Worm (Caenorhabditis elegans) whole organism, L4 larva: ENCODE results near the gene C35A5.8.

Source experiments
- F26F4.8 ChIP-seq: fragments of 200-800 bp; sonication (Bioruptor generic); conservative IDR thresholded peaks from 2 replicates; pipeline ENCODE4 v1.3.6; 2022; ENCODE audit warnings: missing genetic modification characterization, missing compliant biosample characterization
- Y48G9A.11 ChIP-seq: fragments of 200-800 bp; sonication (Bioruptor generic); IDR thresholded peaks from 2 replicates; pipeline ENCODE4 v1.3.6; 2022; ENCODE audit warnings: missing genetic modification reagents, missing genetic modification characterization, missing compliant biosample characterization
- Y5F2A.4 ChIP-seq: fragments of 200-800 bp; sonication (Bioruptor generic); optimal IDR thresholded peaks from 2 replicates; lab custom pipeline; 2018; ENCODE audit warnings: mild to moderate bottlenecking, missing genetic modification characterization, missing compliant biosample characterization
- Y75B8A.6 ChIP-seq: fragments of 200-800 bp; sonication (Bioruptor generic); IDR thresholded peaks from 2 replicates; pipeline ENCODE4 v1.3.6; 2022; ENCODE audit warnings: missing genetic modification reagents, missing genetic modification characterization, missing compliant biosample characterization
- aha-1 ChIP-seq: fragments of 150-350 bp; peaks from one replicate; lab custom pipeline; 2014; ENCODE audit warnings: missing biosample characterization, missing genetic modification characterization
- arid-1 ChIP-seq: fragments of 200-800 bp; sonication (Bioruptor generic); conservative IDR thresholded peaks from 2 replicates; pipeline ENCODE4 v1.3.6; 2022; ENCODE audit warnings: missing genetic modification reagents, missing genetic modification characterization, missing compliant biosample characterization
- ceh-62 ChIP-seq: sonication (generic microtip); optimal IDR thresholded peaks from 2 replicates; lab custom pipeline; 2017; ENCODE audit warnings: missing biosample characterization, missing genetic modification characterization
- ceh-82 ChIP-seq: sonication (generic microtip); optimal IDR thresholded peaks from 2 replicates; lab custom pipeline; 2017; ENCODE audit warnings: missing biosample characterization, missing genetic modification characterization
- ces-1 ChIP-seq: fragments of 150-350 bp; sonication (generic microtip); optimal IDR thresholded peaks from 4 replicates; lab custom pipeline; 2014; ENCODE audit warnings: missing biosample characterization, missing genetic modification reagents, missing genetic modification characterization
- cey-2 ChIP-seq: sonication (generic microtip); optimal IDR thresholded peaks from 3 replicates; lab custom pipeline; 2017; ENCODE audit warnings: missing genetic modification characterization, mild to moderate bottlenecking, missing compliant biosample characterization, antibody characterized with exemption, borderline replicate concordance; ENCODE audit not compliant: insufficient read depth
- dmd-6 ChIP-seq: fragments of 200-800 bp; sonication (Bioruptor generic); IDR thresholded peaks from 2 replicates; pipeline ENCODE4 v1.3.6; 2022; ENCODE audit warnings: missing genetic modification reagents, missing genetic modification characterization, missing compliant biosample characterization
- dmd-8 ChIP-seq: fragments of 200-800 bp; sonication (Bioruptor generic); IDR thresholded peaks from 2 replicates; pipeline ENCODE4 v1.3.6; 2022; ENCODE audit warnings: missing genetic modification characterization, missing compliant biosample characterization
- fos-1 ChIP-seq: fragments of 150-350 bp; optimal IDR thresholded peaks from 2 replicates; lab custom pipeline; 2014; ENCODE audit warnings: missing biosample characterization, missing genetic modification characterization
- hlh-11 ChIP-seq: fragments of 200-800 bp; sonication (Bioruptor generic); optimal IDR thresholded peaks from 2 replicates; lab custom pipeline; 2018; ENCODE audit warnings: mild to moderate bottlenecking, missing genetic modification characterization, missing compliant biosample characterization
- hlh-30 ChIP-seq: sonication (generic microtip); optimal IDR thresholded peaks from 2 replicates; lab custom pipeline; 2017; ENCODE audit warnings: antibody characterized with exemption, mild to moderate bottlenecking, missing genetic modification characterization, missing compliant biosample characterization; ENCODE audit not compliant: insufficient read depth
- jun-1 ChIP-seq: fragments of 150-350 bp; optimal IDR thresholded peaks from 2 replicates; lab custom pipeline; 2014; ENCODE audit warnings: missing biosample characterization, missing genetic modification reagents, missing genetic modification characterization
- lin-1 ChIP-seq: fragments of 200-800 bp; sonication (Bioruptor generic); IDR thresholded peaks from 2 replicates; pipeline ENCODE4 v1.3.6; 2022; ENCODE audit warnings: missing genetic modification reagents, missing genetic modification characterization, missing compliant biosample characterization
- lin-13 ChIP-seq: fragments of 150-350 bp; optimal IDR thresholded peaks from 2 replicates; lab custom pipeline; 2014; ENCODE audit warnings: missing biosample characterization, missing genetic modification reagents, missing genetic modification characterization
- lin-15B ChIP-seq: fragments of 150-350 bp; sonication (generic microtip); optimal IDR thresholded peaks from 3 replicates; lab custom pipeline; 2014; ENCODE audit warnings: missing biosample characterization, missing genetic modification characterization
- lin-29 ChIP-seq: fragments of 200-800 bp; sonication (Bioruptor generic); IDR thresholded peaks from 2 replicates; pipeline ENCODE4 v1.3.6; 2022; ENCODE audit warnings: missing genetic modification reagents, missing genetic modification characterization, missing compliant biosample characterization
- lir-3 ChIP-seq: sonication (generic microtip); optimal IDR thresholded peaks from 2 replicates; lab custom pipeline; 2016; ENCODE audit warnings: mild to moderate bottlenecking, missing genetic modification characterization, missing compliant biosample characterization
- lsy-2 ChIP-seq, 2 experiments: fragments of 150-350 bp in 1 of 2; sonication (generic microtip) in 1 of 2; optimal IDR thresholded peaks; 2 replicates each; lab custom pipeline; 2014 to 2017; ENCODE audit warnings: missing biosample characterization in 2 of 2, missing genetic modification characterization in 2 of 2
- madf-9 ChIP-seq: fragments of 200-800 bp; sonication (Bioruptor generic); conservative IDR thresholded peaks from 2 replicates; pipeline ENCODE4 v1.3.6; 2022; ENCODE audit warnings: missing genetic modification reagents, missing genetic modification characterization, missing compliant biosample characterization
- mdl-1 ChIP-seq, 2 experiments: fragments of 150-350 bp in 1 of 2; sonication (generic microtip) in 1 of 2; optimal IDR thresholded peaks; 2 replicates each; lab custom pipeline; 2014 to 2017; ENCODE audit warnings: missing biosample characterization in 2 of 2, missing genetic modification characterization in 2 of 2
- mdt-29 ChIP-seq: fragments of 200-800 bp; sonication (Bioruptor generic); IDR thresholded peaks from 2 replicates; pipeline ENCODE4 v1.3.6; 2022; ENCODE audit warnings: missing genetic modification reagents, missing genetic modification characterization, missing compliant biosample characterization
- mep-1 ChIP-seq: fragments of 150-350 bp; sonication (generic microtip); optimal IDR thresholded peaks from 3 replicates; lab custom pipeline; 2014; ENCODE audit warnings: missing biosample characterization, missing genetic modification characterization
- mes-2 ChIP-seq: sonication (generic microtip); optimal IDR thresholded peaks from 2 replicates; lab custom pipeline; 2016; ENCODE audit warnings: missing genotype, mild to moderate bottlenecking, missing genetic modification characterization, missing compliant biosample characterization; ENCODE audit not compliant: poor library complexity, severe bottlenecking
- nhr-10 ChIP-seq: fragments of 150-350 bp; optimal IDR thresholded peaks from 2 replicates; lab custom pipeline; 2014; ENCODE audit warnings: missing biosample characterization, missing genetic modification characterization
- nhr-111 ChIP-seq: fragments of 200-800 bp; sonication (Bioruptor generic); optimal IDR thresholded peaks from 2 replicates; lab custom pipeline; 2018; ENCODE audit warnings: mild to moderate bottlenecking, missing genetic modification characterization, missing compliant biosample characterization
- nhr-28 ChIP-seq: fragments of 150-350 bp; optimal IDR thresholded peaks from 2 replicates; lab custom pipeline; 2014; ENCODE audit warnings: missing biosample characterization, missing genetic modification characterization
- nhr-41 ChIP-seq: fragments of 200-800 bp; sonication (Bioruptor generic); IDR thresholded peaks from 2 replicates; pipeline ENCODE4 v1.3.6; 2022; ENCODE audit warnings: missing genetic modification reagents, missing genetic modification characterization, missing compliant biosample characterization
- nhr-42 ChIP-seq: fragments of 200-800 bp; sonication (Bioruptor generic); IDR thresholded peaks from 2 replicates; pipeline ENCODE4 v1.3.6; 2022; ENCODE audit warnings: missing genetic modification characterization, missing compliant biosample characterization
- nhr-77 ChIP-seq: fragments of 150-350 bp; optimal IDR thresholded peaks from 2 replicates; lab custom pipeline; 2014; ENCODE audit warnings: missing biosample characterization, missing genetic modification characterization
- pha-4 ChIP-seq, 2 experiments: fragments of 150-350 bp in 1 of 2; fragments of 200-800 bp in 1 of 2; sonication (Bioruptor generic) in 1 of 2; IDR thresholded peaks in 1 of 2; optimal IDR thresholded peaks in 1 of 2; 2 replicates each; pipeline versions ENCODE4 v1.3.6 to Lab custom; 2014 to 2022; ENCODE audit warnings: missing genetic modification characterization in 2 of 2, missing genetic modification reagents in 2 of 2, missing biosample characterization in 1 of 2, missing compliant biosample characterization in 1 of 2
- pqm-1 ChIP-seq: sonication (generic microtip); optimal IDR thresholded peaks from 2 replicates; lab custom pipeline; 2017; ENCODE audit warnings: missing biosample characterization, missing genetic modification characterization
- rbr-2 ChIP-seq: sonication (generic microtip); optimal IDR thresholded peaks from 2 replicates; lab custom pipeline; 2016; ENCODE audit warnings: missing genotype, missing genetic modification characterization, missing compliant biosample characterization
- snpc-1.2 ChIP-seq: fragments of 200-800 bp; sonication (Bioruptor generic); IDR thresholded peaks from 2 replicates; pipeline ENCODE4 v1.3.6; 2022; ENCODE audit warnings: missing genetic modification reagents, missing genetic modification characterization, missing compliant biosample characterization
- tag-97 ChIP-seq: fragments of 200-800 bp; sonication (Bioruptor generic); IDR thresholded peaks from 2 replicates; pipeline ENCODE4 v1.3.6; 2022; ENCODE audit warnings: missing genetic modification characterization, missing compliant biosample characterization
- unc-130 ChIP-seq: sonication (generic microtip); optimal IDR thresholded peaks from 2 replicates; lab custom pipeline; 2016; ENCODE audit warnings: missing genetic modification reagents, missing genetic modification characterization, missing compliant biosample characterization
- unc-39 ChIP-seq: sonication (generic microtip); optimal IDR thresholded peaks from 2 replicates; lab custom pipeline; 2017; ENCODE audit warnings: missing biosample characterization, missing genetic modification characterization
- unc-62 ChIP-seq, 3 experiments: fragments of 150-350 bp in 1 of 3; sonication (generic microtip); optimal IDR thresholded peaks in 2 of 3; peaks in 1 of 3; 1 replicate in 1 of 3; 2 replicates in 2 of 3; lab custom pipeline; 2014 to 2017; ENCODE audit warnings: missing biosample characterization in 3 of 3, missing genetic modification characterization in 3 of 3, missing genetic modification reagents in 3 of 3, missing genotype in 1 of 3
- zag-1 ChIP-seq: fragments of 150-350 bp; optimal IDR thresholded peaks from 2 replicates; lab custom pipeline; 2014; ENCODE audit warnings: missing biosample characterization, missing genetic modification characterization
- ztf-11 ChIP-seq: fragments of 150-350 bp; optimal IDR thresholded peaks from 2 replicates; lab custom pipeline; 2014; ENCODE audit warnings: missing biosample characterization, missing genetic modification characterization

C35A5.8 gene

DNA sequence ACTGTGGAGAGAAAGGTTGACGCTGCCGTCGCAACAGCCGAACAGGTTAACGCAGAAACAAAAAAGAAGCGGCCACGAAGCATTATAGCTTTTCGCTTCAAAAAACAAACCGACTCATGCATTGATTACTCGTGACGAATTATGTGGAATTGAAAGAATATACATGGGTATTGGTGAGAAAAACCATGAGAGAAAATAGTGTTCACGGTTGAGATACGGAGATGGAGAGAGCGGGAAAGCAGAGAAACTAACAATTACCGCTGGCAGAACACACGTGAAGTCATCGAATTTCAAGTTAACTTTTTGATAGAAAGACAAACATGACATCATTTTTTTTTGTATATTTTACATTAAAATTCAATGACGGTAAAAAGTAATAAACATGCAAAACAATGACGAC, 9.6 kb upstream of the C35A5.8 start (continued):
- TF ChIP-seq cey-2 (tag; lab: Kevin White, UChicago) (no peak), hlh-30 (tag; lab: Kevin White, UChicago) (peak; percentile 79), arid-1 (no peak), tag-97 (GFP tag; lab: Robert Waterston, UW) (no peak), dmd-6 (GFP tag; lab: Robert Waterston, UW) (peak; percentile 37), mdt-29 (GFP tag; lab: Robert Waterston, UW) (no peak), madf-9 (GFP tag; lab: Robert Waterston, UW) (no peak), ces-1 (GFP tag; lab: Kevin White, UChicago) (no peak), rbr-2 (no peak), nhr-41 (GFP tag; lab: Robert Waterston, UW) (no peak), lin-1 (GFP tag; lab: Robert Waterston, UW) (no peak), pqm-1 (tag; lab: Kevin White, UChicago) (peak; percentile 2), mes-2 (tag; lab: Kevin White, UChicago) (peak; percentile 41), dmd-8 (no peak), unc-39 (no peak), jun-1 (tag; lab: Kevin White, UChicago) (no peak), nhr-42 (GFP tag; lab: Robert Waterston, UW) (no peak), snpc-1.2 (GFP tag; lab: Robert Waterston, UW) (no peak), lin-29 (no peak), nhr-10 (no peak), mdl-1 (tag; optimal IDR thresholded peaks at IDR 0.05; lab: Kevin White, UChicago) (peak in 1 of 2 experiments; percentile 71), ceh-82 (tag; lab: Kevin White, UChicago) (no peak), nhr-111 (GFP tag; lab: Kevin White, UChicago) (no peak), nhr-77 (tag; lab: Kevin White, UChicago) (no peak), hlh-11 (peak; percentile 36), lsy-2 (tag; optimal IDR thresholded peaks at IDR 0.05; lab: Kevin White, UChicago) (peak in 1 of 2 experiments; percentile 48), lin-13 (GFP tag; lab: Kevin White, UChicago) (no peak), pha-4 (GFP tag; IDR thresholded peaks at IDR 0.05; lab: Robert Waterston, UW) (no peak), pha-4 (tag; optimal IDR thresholded peaks at IDR 0.05; lab: Kevin White, UChicago) (no peak), unc-130 (GFP tag; lab: Kevin White, UChicago) (no peak), Y5F2A.4 (no peak), Y48G9A.11 (GFP tag; lab: Robert Waterston, UW) (no peak), zag-1 (no peak), fos-1 (tag; lab: Kevin White, UChicago) (no peak), aha-1 (tag; lab: Kevin White, UChicago) (no peak), ztf-11 (no peak), ceh-62 (tag; lab: Kevin White, UChicago) (no peak), Y75B8A.6 (no peak), lir-3 (no peak), lin-15B (tag; lab: Kevin White, UChicago) (no peak)
- TF ChIP-seq, all 104 proteins: peak for 18

DNA sequence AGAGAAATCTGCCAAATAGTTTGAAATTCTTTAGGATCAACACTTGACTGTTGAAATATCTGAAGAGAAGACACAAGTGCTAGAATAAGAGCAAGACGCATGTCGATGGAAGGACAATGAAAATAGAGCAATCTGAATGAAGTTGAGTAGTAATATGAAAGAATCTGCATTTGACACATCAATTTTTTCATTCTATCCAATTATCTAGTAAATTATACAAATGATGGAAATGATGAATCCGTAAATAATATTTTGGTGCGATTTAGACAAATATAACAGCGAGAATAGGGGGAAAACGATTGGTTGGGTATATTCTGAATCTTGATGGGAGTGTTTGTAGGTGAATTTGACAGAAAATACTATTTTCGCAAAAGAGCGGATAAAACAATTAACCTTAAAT, 7.0 kb upstream of the C35A5.8 start, which contains the start of gene txt-10:
TSS of gene txt-10 (minus strand) at position 101 of the 400 bp plus-strand sequence.
- TF ChIP-seq aha-1 (tag; lab: Kevin White, UChicago) (peak; percentile 34), unc-62 (GFP tag; optimal IDR thresholded peaks at IDR 0.05 in 1 of 2; lab: Kevin White, UChicago) (peak in 1 of 2 experiments; percentile 88), unc-62 (tag; optimal IDR thresholded peaks at IDR 0.05; lab: Kevin White, UChicago) (no peak), mep-1 (tag; lab: Kevin White, UChicago) (peak; percentile 9), arid-1 (no peak), lin-1 (GFP tag; lab: Robert Waterston, UW) (no peak), unc-130 (GFP tag; lab: Kevin White, UChicago) (no peak), ztf-11 (no peak), nhr-28 (tag; lab: Kevin White, UChicago) (no peak), F26F4.8 (GFP tag; lab: Robert Waterston, UW) (no peak)
